Worm (Caenorhabditis elegans) whole organism, late embryonic: ENCODE measurements around the gene aat-2.

Experiments used
- K09A11.1 ChIP-seq: sonication (generic microtip); optimal IDR thresholded peaks from 2 replicates; lab custom pipeline; 2017; ENCODE audit warnings: antibody characterized with exemption, mild to moderate bottlenecking, missing genetic modification characterization, missing compliant biosample characterization; ENCODE audit not compliant: insufficient read depth
- ama-1 ChIP-seq: fragments of 150-350 bp; optimal IDR thresholded peaks from 2 replicates; lab custom pipeline; 2014
- ceh-2 ChIP-seq: sonication (generic microtip); optimal IDR thresholded peaks from 2 replicates; lab custom pipeline; 2016; ENCODE audit warnings: missing genotype, missing genetic modification characterization, missing compliant biosample characterization
- dmd-4 ChIP-seq: sonication (generic microtip); optimal IDR thresholded peaks from 2 replicates; lab custom pipeline; 2016; ENCODE audit warnings: borderline replicate concordance, missing genetic modification characterization, missing compliant biosample characterization
- lin-11 ChIP-seq: fragments of 200-800 bp; sonication (Bioruptor generic); optimal IDR thresholded peaks from 2 replicates; lab custom pipeline; 2018; ENCODE audit warnings: mild to moderate bottlenecking, missing genetic modification characterization, missing compliant biosample characterization
- pax-1 ChIP-seq: fragments of 150-350 bp; optimal IDR thresholded peaks from 2 replicates; lab custom pipeline; 2014; ENCODE audit warnings: missing biosample characterization, missing genetic modification characterization
- sdc-2 ChIP-seq: sonication (generic microtip); optimal IDR thresholded peaks from 2 replicates; lab custom pipeline; 2016; ENCODE audit warnings: missing genotype, missing genetic modification characterization, missing compliant biosample characterization

DNA sequence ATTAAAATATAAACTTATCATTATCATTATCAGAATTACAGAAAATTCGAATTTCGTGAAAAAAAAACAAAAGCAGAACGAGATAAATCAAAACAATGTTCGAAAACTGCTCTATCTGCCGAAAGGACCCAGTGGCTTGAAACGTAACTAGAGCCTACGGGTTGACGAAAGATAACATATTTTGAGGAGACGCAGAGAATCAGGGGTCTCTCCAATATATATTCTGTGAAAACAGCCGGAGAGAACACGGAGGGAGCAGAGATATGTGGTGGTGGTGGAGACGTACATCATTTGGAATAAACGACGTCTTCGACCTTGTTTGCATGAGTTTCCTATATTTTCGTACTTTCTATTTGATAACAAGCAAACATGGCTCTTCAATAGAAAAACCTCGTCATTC lies 37.3 kb downstream of the aat-2 start:
- TF ChIP-seq dmd-4 (tag; lab: Kevin White, UChicago), result no peak
- TF ChIP-seq ceh-2 (tag; lab: Kevin White, UChicago), result no peak
- TF ChIP-seq K09A11.1, result no peak
- no peak for TF ChIP-seq sdc-2 (tag; lab: Kevin White, UChicago)
- TF ChIP-seq pax-1 (tag; lab: Kevin White, UChicago), result no peak
- TF ChIP-seq ama-1 (lab: Kevin White, UChicago), result no peak
- no peak for TF ChIP-seq lin-11 (tag; lab: Kevin White, UChicago)
